Fruit fly (Drosophila melanogaster): ENCODE results near the gene Prosalpha4T1.

DNA sequence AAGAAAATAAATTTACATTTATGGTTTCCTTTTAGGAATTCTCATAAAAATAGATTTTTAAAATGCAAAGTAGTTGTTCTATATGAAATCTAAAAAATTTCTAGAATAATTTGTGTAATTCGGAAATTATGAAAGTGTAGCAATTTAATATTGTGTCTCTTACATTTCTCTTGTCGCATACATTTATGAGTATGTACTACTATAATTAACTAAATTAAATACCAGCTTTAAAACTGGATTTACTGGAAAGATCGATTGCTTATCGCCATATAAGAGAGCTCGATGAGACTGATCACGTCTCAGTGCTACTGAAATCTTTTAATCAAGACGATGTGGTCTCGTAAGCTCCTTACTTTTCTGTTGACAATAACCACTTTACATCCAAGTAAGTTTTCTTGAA is 17.5 kb downstream of the Prosalpha4T1 start, which contains the start of gene CG31205:
- TF ChIP-seq CTCF (optimal IDR thresholded peaks at IDR 0.05): no peak
- TF ChIP-seq CG8478 (optimal IDR thresholded peaks at IDR 0.05): no peak

Data from S2 (cell line).